Fruit fly (Drosophila melanogaster) whole organism, embryonic: ENCODE results near the gene CG6923.

Experiments used
- Antp ChIP-seq: fragments of 200-800 bp; sonication (Bioruptor generic); optimal IDR thresholded peaks from 3 replicates; lab custom pipeline; 2016; ENCODE audit warnings: missing biosample characterization, missing genetic modification characterization
- Atf6 ChIP-seq: fragments of 200-800 bp; sonication (Bioruptor generic); IDR thresholded peaks from 2 replicates; pipeline ENCODE4 v1.3.6; 2022; ENCODE audit warnings: missing biosample characterization, missing genetic modification characterization
- Awh ChIP-seq: fragments of 200-800 bp; sonication (Bioruptor generic); IDR thresholded peaks from 2 replicates; pipeline ENCODE4, ENCODE4 v1.3.6; 2022; ENCODE audit warnings: missing biosample characterization, missing genetic modification characterization
- CG12104 ChIP-seq: fragments of 200-800 bp; sonication (Bioruptor generic); optimal IDR thresholded peaks from 3 replicates; lab custom pipeline; 2016; ENCODE audit warnings: missing biosample characterization, missing genetic modification characterization
- CG13296 ChIP-seq: fragments of 200-800 bp; sonication (Bioruptor generic); optimal IDR thresholded peaks from 3 replicates; lab custom pipeline; 2018; ENCODE audit warnings: missing biosample characterization, mild to moderate bottlenecking, missing genetic modification characterization
- CG14860 ChIP-seq: fragments of 200-800 bp; sonication (Bioruptor generic); IDR thresholded peaks from 3 replicates; pipeline ENCODE4 v1.3.6; 2022; ENCODE audit warnings: missing biosample characterization, missing genetic modification characterization; ENCODE audit not compliant: partially characterized antibody
- CG15514 ChIP-seq: fragments of 200-800 bp; sonication (Bioruptor generic); optimal IDR thresholded peaks from 3 replicates; lab custom pipeline; 2017; ENCODE audit warnings: missing biosample characterization, missing genetic modification characterization, mild to moderate bottlenecking, moderate library complexity, missing genetic modification reagents
- CG2712 ChIP-seq: fragments of 200-800 bp; optimal IDR thresholded peaks from 3 replicates; lab custom pipeline; 2019; ENCODE audit warnings: missing biosample characterization, mild to moderate bottlenecking, missing genetic modification characterization, moderate library complexity
- CG30403 ChIP-seq: fragments of 200-800 bp; sonication (Bioruptor generic); optimal IDR thresholded peaks from 3 replicates; lab custom pipeline; 2016; ENCODE audit warnings: missing biosample characterization, missing genetic modification characterization
- CG33213 ChIP-seq: fragments of 200-800 bp; sonication (Bioruptor generic); optimal IDR thresholded peaks from 3 replicates; lab custom pipeline; 2016; ENCODE audit warnings: missing biosample characterization, missing genetic modification characterization
- CG3847 ChIP-seq: fragments of 200-800 bp; sonication (Bioruptor generic); IDR thresholded peaks from 2 replicates; pipeline ENCODE4 v1.3.6; 2022; ENCODE audit warnings: missing biosample characterization, missing genetic modification characterization
- CG4617 ChIP-seq: fragments of 200-800 bp; sonication (Bioruptor generic); optimal IDR thresholded peaks from 3 replicates; lab custom pipeline; 2016; ENCODE audit warnings: missing biosample characterization, missing genetic modification characterization, borderline replicate concordance
- CG6175 ChIP-seq: fragments of 200-800 bp; sonication (Bioruptor generic); IDR thresholded peaks from 3 replicates; pipeline ENCODE4 v1.3.6; 2022; ENCODE audit warnings: missing biosample characterization, missing genetic modification characterization
- CG7556 ChIP-seq: fragments of 200-800 bp; sonication (Bioruptor generic); optimal IDR thresholded peaks from 2 replicates; lab custom pipeline; 2017; ENCODE audit warnings: missing biosample characterization, mild to moderate bottlenecking, missing genetic modification characterization
- CG7786 ChIP-seq: fragments of 200-800 bp; sonication (Bioruptor generic); optimal IDR thresholded peaks from 2 replicates; lab custom pipeline; 2016; ENCODE audit warnings: missing biosample characterization, missing genetic modification characterization
- CG7987 ChIP-seq: fragments of 200-800 bp; sonication (Bioruptor generic); optimal IDR thresholded peaks from 2 replicates; lab custom pipeline; 2018; ENCODE audit warnings: missing biosample characterization, mild to moderate bottlenecking, missing genetic modification characterization, moderate library complexity
- CG8359 ChIP-seq: fragments of 200-800 bp; sonication (Bioruptor generic); optimal IDR thresholded peaks from 2 replicates; lab custom pipeline; 2017; ENCODE audit warnings: missing biosample characterization, mild to moderate bottlenecking, missing genetic modification characterization, borderline replicate concordance
- CG9727 ChIP-seq: fragments of 200-800 bp; sonication (Bioruptor generic); optimal IDR thresholded peaks from 3 replicates; lab custom pipeline; 2017; ENCODE audit warnings: missing biosample characterization, mild to moderate bottlenecking, missing genetic modification characterization
- CG9932 ChIP-seq: fragments of 200-800 bp; sonication (Bioruptor generic); IDR thresholded peaks from 2 replicates; pipeline ENCODE4 v1.3.6; 2022; ENCODE audit warnings: missing biosample characterization, missing genetic modification characterization
- Doc2 ChIP-seq: fragments of 200-800 bp; sonication (Bioruptor generic); IDR thresholded peaks from 2 replicates; pipeline ENCODE4 v1.3.6; 2022; ENCODE audit warnings: missing biosample characterization, missing genetic modification characterization
- Dref ChIP-seq: fragments of 200-800 bp; sonication (Bioruptor generic); IDR thresholded peaks from 2 replicates; pipeline ENCODE4 v1.3.6; 2022; ENCODE audit warnings: missing biosample characterization, missing genetic modification characterization
- Fer1 ChIP-seq: fragments of 200-800 bp; sonication (Bioruptor generic); optimal IDR thresholded peaks from 2 replicates; lab custom pipeline; 2017; ENCODE audit warnings: missing biosample characterization, mild to moderate bottlenecking, missing genetic modification characterization
- Gsc ChIP-seq: fragments of 200-800 bp; sonication (Bioruptor generic); IDR thresholded peaks from 2 replicates; pipeline ENCODE4 v1.3.6; 2022; ENCODE audit warnings: missing biosample characterization, missing genetic modification characterization
- HLH4C ChIP-seq: fragments of 200-800 bp; sonication (Bioruptor generic); IDR thresholded peaks from 3 replicates; pipeline ENCODE4 v1.3.6; 2022; ENCODE audit warnings: missing biosample characterization, missing genetic modification characterization; ENCODE audit not compliant: partially characterized antibody
- Hmr ChIP-seq: fragments of 200-800 bp; sonication (Bioruptor generic); optimal IDR thresholded peaks from 3 replicates; lab custom pipeline; 2017; ENCODE audit warnings: mild to moderate bottlenecking, missing biosample characterization, missing genetic modification reagents, missing genetic modification characterization
- Hr78 ChIP-seq, 2 experiments: fragments of 200-800 bp in 1 of 2; fragments of >200 bp in 1 of 2; sonication (Bioruptor generic) in 1 of 2; optimal IDR thresholded peaks; 2 replicates each; lab custom pipeline; 2017 to 2019; ENCODE audit warnings: missing biosample characterization in 2 of 2, missing genetic modification characterization in 2 of 2, mild to moderate bottlenecking in 1 of 2, moderate library complexity in 1 of 2
- Myb ChIP-seq: fragments of 200-800 bp; sonication (Bioruptor generic); optimal IDR thresholded peaks from 2 replicates; lab custom pipeline; 2016; ENCODE audit warnings: missing biosample characterization, missing genetic modification characterization
- NK7.1 ChIP-seq: fragments of 200-800 bp; sonication (Bioruptor generic); optimal IDR thresholded peaks from 3 replicates; lab custom pipeline; 2016; ENCODE audit warnings: missing biosample characterization, missing genetic modification characterization
- Rfx ChIP-seq: fragments of 200-800 bp; sonication (Bioruptor generic); IDR thresholded peaks from 2 replicates; pipeline ENCODE4 v1.3.6; 2022; ENCODE audit warnings: missing biosample characterization, missing genetic modification characterization
- amos ChIP-seq: fragments of 200-800 bp; sonication (Bioruptor generic); IDR thresholded peaks from 2 replicates; pipeline ENCODE4 v1.3.6; 2022; ENCODE audit warnings: missing biosample characterization, missing genetic modification characterization; ENCODE audit not compliant: partially characterized antibody
- ase ChIP-seq: fragments of 200-800 bp; sonication (Bioruptor generic); IDR thresholded peaks from 3 replicates; pipeline ENCODE4 v1.3.6; 2022; ENCODE audit warnings: missing biosample characterization, missing genetic modification characterization
- ash1 ChIP-seq: fragments of 200-800 bp; sonication (Bioruptor generic); optimal IDR thresholded peaks from 2 replicates; lab custom pipeline; 2018; ENCODE audit warnings: missing biosample characterization, mild to moderate bottlenecking, missing genetic modification characterization
- ato ChIP-seq: fragments of 200-800 bp; sonication (Bioruptor generic); IDR thresholded peaks from 2 replicates; pipeline ENCODE4 v1.3.6; 2022; ENCODE audit warnings: missing biosample characterization, missing genetic modification characterization; ENCODE audit not compliant: partially characterized antibody
- bowl ChIP-seq: fragments of 200-800 bp; sonication (Bioruptor generic); IDR thresholded peaks from 2 replicates; pipeline ENCODE4 v1.3.6; 2022; ENCODE audit warnings: missing biosample characterization, missing genetic modification characterization
- cg ChIP-seq: fragments of 200-800 bp; sonication (Bioruptor generic); optimal IDR thresholded peaks from 3 replicates; lab custom pipeline; 2019; ENCODE audit warnings: missing biosample characterization, mild to moderate bottlenecking, missing genetic modification characterization, moderate library complexity
- croc ChIP-seq: fragments of 200-800 bp; sonication (Bioruptor generic); conservative IDR thresholded peaks from 3 replicates; pipeline ENCODE4 v1.3.6; 2022; ENCODE audit warnings: missing biosample characterization, missing genetic modification characterization
- ftz-f1 ChIP-seq: fragments of 200-800 bp; sonication (Bioruptor generic); optimal IDR thresholded peaks from 2 replicates; lab custom pipeline; 2016; ENCODE audit warnings: missing biosample characterization, missing genetic modification characterization
- gce ChIP-seq: fragments of 200-800 bp; sonication (Bioruptor generic); IDR thresholded peaks from 3 replicates; pipeline ENCODE4 v1.3.6; 2022; ENCODE audit warnings: missing biosample characterization, missing genetic modification characterization
- luna ChIP-seq: fragments of 200-800 bp; sonication (Bioruptor generic); optimal IDR thresholded peaks from 2 replicates; lab custom pipeline; 2016; ENCODE audit warnings: missing biosample characterization, missing genetic modification characterization
- nom ChIP-seq: fragments of 200-800 bp; sonication (Bioruptor generic); optimal IDR thresholded peaks from 2 replicates; lab custom pipeline; 2017; ENCODE audit warnings: missing biosample characterization, missing genetic modification characterization, mild to moderate bottlenecking, moderate library complexity, missing genetic modification reagents
- pb ChIP-seq: fragments of 200-800 bp; sonication (Bioruptor generic); optimal IDR thresholded peaks from 3 replicates; lab custom pipeline; 2016; ENCODE audit warnings: missing biosample characterization, missing genetic modification characterization
- pfk ChIP-seq: fragments of 200-800 bp; sonication (Bioruptor generic); optimal IDR thresholded peaks from 2 replicates; lab custom pipeline; 2018; ENCODE audit warnings: missing biosample characterization, mild to moderate bottlenecking, missing genetic modification characterization, moderate library complexity
- pnt ChIP-seq: fragments of 200-800 bp; sonication (Bioruptor generic); optimal IDR thresholded peaks from 3 replicates; lab custom pipeline; 2016; ENCODE audit warnings: missing biosample characterization, missing genetic modification characterization
- ranshi ChIP-seq: fragments of 200-800 bp; sonication (Bioruptor generic); IDR thresholded peaks from 2 replicates; pipeline ENCODE4 v1.3.6; 2022; ENCODE audit warnings: missing biosample characterization, missing genetic modification characterization
- seq ChIP-seq: fragments of 200-800 bp; sonication (Bioruptor generic); IDR thresholded peaks from 2 replicates; pipeline ENCODE4 v1.3.6; 2022; ENCODE audit warnings: missing biosample characterization, missing genetic modification characterization
- tll ChIP-seq, 2 experiments: fragments of 200-800 bp in 1 of 2; fragments of >200 bp in 1 of 2; sonication (Bioruptor generic) in 1 of 2; optimal IDR thresholded peaks; 2 replicates each; lab custom pipeline; 2017 to 2019; ENCODE audit warnings: missing biosample characterization in 2 of 2, missing genetic modification characterization in 2 of 2, mild to moderate bottlenecking in 1 of 2, moderate library complexity in 1 of 2
- unc-4 ChIP-seq: fragments of 200-800 bp; sonication (Bioruptor generic); IDR thresholded peaks from 2 replicates; pipeline ENCODE4 v1.3.6; 2022; ENCODE audit warnings: missing biosample characterization, missing genetic modification characterization; ENCODE audit not compliant: partially characterized antibody
- zen2 ChIP-seq: fragments of 200-800 bp; sonication (Bioruptor generic); IDR thresholded peaks from 3 replicates; pipeline ENCODE4 v1.3.6; 2022; ENCODE audit warnings: missing biosample characterization, missing genetic modification characterization; ENCODE audit not compliant: partially characterized antibody

CG6923 gene

dm6 chr3R:11749297-11750293 lies at the start of gene CG6923 (continued):
- no peak for TF ChIP-seq ash1 (GFP tag; lab: Kevin White, UChicago)
- TF ChIP-seq CG33213 (GFP tag; lab: Kevin White, UChicago): peak; percentile 0
- TF ChIP-seq Gsc (GFP tag; lab: Robert Waterston, UW): no peak
- TF ChIP-seq unc-4: peak; percentile 81
- no peak for TF ChIP-seq luna (GFP tag; lab: Kevin White, UChicago)
- TF ChIP-seq CG30403: no peak
- no peak for TF ChIP-seq nom (GFP tag; lab: Kevin White, UChicago)
- TF ChIP-seq Antp (GFP tag; lab: Kevin White, UChicago): no peak
- TF ChIP-seq amos (GFP tag; lab: Robert Waterston, UW): peak; percentile 93
- TF ChIP-seq pnt: no peak
- peak; percentile 82 for TF ChIP-seq zen2 (GFP tag; lab: Robert Waterston, UW)
- TF ChIP-seq gce (GFP tag; lab: Robert Waterston, UW): no peak
- no peak for TF ChIP-seq CG6175 (GFP tag; lab: Robert Waterston, UW)
- TF ChIP-seq CG15514 (GFP tag; lab: Kevin White, UChicago): peak; percentile 69
- no peak for TF ChIP-seq Atf6 (GFP tag; lab: Robert Waterston, UW)
- no peak for TF ChIP-seq CG7556 (GFP tag; lab: Kevin White, UChicago)
- TF ChIP-seq bowl (GFP tag; lab: Robert Waterston, UW): no peak
- TF ChIP-seq Hmr: no peak
- TF ChIP-seq tll (GFP tag; optimal IDR thresholded peaks at IDR 0.05; lab: Kevin White, UChicago): no peak
- peak; percentile 25; the same call in 1 of the 2 replicates for TF ChIP-seq CG3847 (GFP tag; lab: Robert Waterston, UW)
- TF ChIP-seq HLH4C (GFP tag; lab: Robert Waterston, UW): peak; percentile 85
- TF ChIP-seq Fer1 (GFP tag; lab: Kevin White, UChicago): no peak
- no peak for TF ChIP-seq Awh (GFP tag; lab: Robert Waterston, UW)
- no peak for TF ChIP-seq Hr78 (GFP tag; optimal IDR thresholded peaks at IDR 0.05; lab: Kevin White, UChicago)
- TF ChIP-seq CG4617 (GFP tag; lab: Kevin White, UChicago): peak; percentile 51
- no peak for TF ChIP-seq Doc2 (GFP tag; lab: Robert Waterston, UW)

- TF ChIP-seq pb (no peak), CG12104 (GFP tag; lab: Kevin White, UChicago) (no peak), Rfx (GFP tag; lab: Robert Waterston, UW) (peak; percentile 22; the same call in 1 of the 2 replicates), CG9932 (GFP tag; lab: Robert Waterston, UW) (no peak), Hr78 (GFP tag; optimal IDR thresholded peaks at IDR 0.05; lab: Kevin White, UChicago) (no peak), CG7987 (GFP tag; lab: Kevin White, UChicago) (peak; percentile 15), ftz-f1 (GFP tag; lab: Kevin White, UChicago) (no peak), seq (GFP tag; lab: Robert Waterston, UW) (no peak), ato (GFP tag; lab: Robert Waterston, UW) (peak; percentile 83), NK7.1 (no peak), CG8359 (GFP tag; lab: Kevin White, UChicago) (no peak), CG13296 (GFP tag; lab: Kevin White, UChicago) (no peak), pfk (no peak), Dref (peak; percentile 92), cg (GFP tag; lab: Kevin White, UChicago) (no peak), Myb (peak; percentile 11), ranshi (no peak), croc (GFP tag; lab: Robert Waterston, UW) (no peak), CG14860 (GFP tag; lab: Robert Waterston, UW) (peak; percentile 77), CG9727 (GFP tag; lab: Kevin White, UChicago) (no peak), CG7786 (GFP tag; lab: Kevin White, UChicago) (no peak), CG2712 (tag; lab: Kevin White, UChicago) (no peak), ase (GFP tag; lab: Robert Waterston, UW) (no peak)
These were observed 47.0 kb upstream of the CG6923 start, which contains the start of gene Sbf for dm6 chr3R:11796780-11797179. TSS of gene Sbf (minus strand) at chr3R:11796948.
